Worm (Caenorhabditis elegans) whole organism, L1 larva: Measurements from ENCODE around the gene srh-276.

Source experiments
- C34B4.2 ChIP-seq: sonication (generic microtip); optimal IDR thresholded peaks from 2 replicates; lab custom pipeline; 2017; ENCODE audit warnings: mild to moderate bottlenecking, missing genetic modification characterization, missing compliant biosample characterization
- F16B12.6 ChIP-seq: fragments of 150-350 bp; optimal IDR thresholded peaks from 2 replicates; lab custom pipeline; 2014; ENCODE audit warnings: missing biosample characterization, missing genetic modification characterization
- Y116A8C.19 ChIP-seq: sonication (generic microtip); optimal IDR thresholded peaks from 2 replicates; lab custom pipeline; 2016; ENCODE audit warnings: missing compliant biosample characterization, missing genetic modification characterization, borderline replicate concordance
- ama-1 ChIP-seq: fragments of 150-350 bp; optimal IDR thresholded peaks from 2 replicates; lab custom pipeline; 2014
- blmp-1 ChIP-seq: fragments of 150-350 bp; optimal IDR thresholded peaks from 2 replicates; lab custom pipeline; 2014; ENCODE audit warnings: missing biosample characterization, missing genetic modification characterization
- ceh-63 ChIP-seq: fragments of 200-800 bp; sonication (Bioruptor generic); optimal IDR thresholded peaks from 2 replicates; lab custom pipeline; 2018; ENCODE audit warnings: mild to moderate bottlenecking, missing genetic modification characterization, missing compliant biosample characterization
- ceh-82 ChIP-seq, 3 experiments: fragments of 150-350 bp in 1 of 3; sonication (generic microtip) in 2 of 3; optimal IDR thresholded peaks; 2 replicates each; lab custom pipeline; 2014 to 2017; ENCODE audit warnings: missing biosample characterization in 3 of 3, missing genetic modification characterization in 3 of 3
- ceh-90 ChIP-seq: sonication (generic microtip); optimal IDR thresholded peaks from 2 replicates; lab custom pipeline; 2016; ENCODE audit warnings: missing genetic modification characterization, missing compliant biosample characterization
- ces-1 ChIP-seq: fragments of 150-350 bp; optimal IDR thresholded peaks from 2 replicates; lab custom pipeline; 2014; ENCODE audit warnings: missing biosample characterization, missing genetic modification reagents, missing genetic modification characterization
- dsc-1 ChIP-seq: sonication (generic microtip); optimal IDR thresholded peaks from 2 replicates; lab custom pipeline; 2016; ENCODE audit warnings: mild to moderate bottlenecking, missing genetic modification characterization, missing compliant biosample characterization
- efl-1 ChIP-seq, 4 experiments: fragments of 150-350 bp; optimal IDR thresholded peaks in 3 of 4; peaks in 1 of 4; 1 replicate in 1 of 4; 2 replicates in 3 of 4; lab custom pipeline; 2014; ENCODE audit warnings: missing biosample characterization in 2 of 4, missing genetic modification characterization in 2 of 4, missing genetic modification reagents in 2 of 4
- efl-3 ChIP-seq: fragments of 200-800 bp; sonication (Bioruptor generic); optimal IDR thresholded peaks from 2 replicates; lab custom pipeline; 2018; ENCODE audit warnings: mild to moderate bottlenecking, missing genetic modification characterization, missing compliant biosample characterization
- egl-27 ChIP-seq, 2 experiments: fragments of 150-350 bp in 1 of 2; sonication (generic microtip); optimal IDR thresholded peaks; 3 replicates each; lab custom pipeline; 2017 to 2018; ENCODE audit warnings: missing biosample characterization in 2 of 2, missing genetic modification characterization in 2 of 2, missing genetic modification reagents in 2 of 2
- elt-3 ChIP-seq, 6 experiments: fragments of 150-350 bp in 1 of 6; sonication (generic microtip); optimal IDR thresholded peaks; 2 replicates each; lab custom pipeline; 2017 to 2018; ENCODE audit warnings: missing biosample characterization in 6 of 6, missing genetic modification characterization in 6 of 6, inconsistent platforms in 1 of 6
- ets-5 ChIP-seq: fragments of 200-800 bp; sonication (Bioruptor generic); IDR thresholded peaks from 2 replicates; pipeline ENCODE4 v1.3.6; 2022; ENCODE audit warnings: missing genetic modification characterization, missing compliant biosample characterization
- fkh-8 ChIP-seq: sonication (generic microtip); optimal IDR thresholded peaks from 2 replicates; lab custom pipeline; 2016; ENCODE audit warnings: mild to moderate bottlenecking, missing genetic modification characterization, missing compliant biosample characterization
- grh-1 ChIP-seq: fragments of 200-800 bp; sonication (Bioruptor generic); IDR thresholded peaks from 2 replicates; pipeline ENCODE4 v1.3.6; 2022; ENCODE audit warnings: missing genetic modification reagents, missing genetic modification characterization, missing compliant biosample characterization
- hlh-17 ChIP-seq: fragments of 200-800 bp; sonication (Bioruptor generic); optimal IDR thresholded peaks from 2 replicates; lab custom pipeline; 2018; ENCODE audit warnings: missing genetic modification characterization, mild to moderate bottlenecking, missing compliant biosample characterization, moderate library complexity, borderline replicate concordance
- irx-1 ChIP-seq: sonication (generic microtip); optimal IDR thresholded peaks from 2 replicates; lab custom pipeline; 2016; ENCODE audit warnings: missing genetic modification characterization, missing compliant biosample characterization
- jun-1 ChIP-seq: fragments of 150-350 bp; optimal IDR thresholded peaks from 2 replicates; lab custom pipeline; 2014; ENCODE audit warnings: missing biosample characterization, missing genetic modification reagents, missing genetic modification characterization
- lin-13 ChIP-seq: fragments of 150-350 bp; optimal IDR thresholded peaks from 2 replicates; lab custom pipeline; 2014; ENCODE audit warnings: missing biosample characterization, missing genetic modification reagents, missing genetic modification characterization
- lin-15B ChIP-seq: fragments of 150-350 bp; sonication (generic microtip); optimal IDR thresholded peaks from 3 replicates; lab custom pipeline; 2014; ENCODE audit warnings: missing biosample characterization, missing genetic modification characterization
- lin-35 ChIP-seq, 2 experiments: fragments of 150-350 bp; optimal IDR thresholded peaks; 2 replicates each; lab custom pipeline; 2014; ENCODE audit warnings: missing biosample characterization in 2 of 2, missing genetic modification characterization in 2 of 2, missing genetic modification reagents in 2 of 2
- lin-39 ChIP-seq: fragments of 150-350 bp; optimal IDR thresholded peaks from 2 replicates; lab custom pipeline; 2014; ENCODE audit warnings: missing biosample characterization, missing genetic modification reagents, missing genetic modification characterization
- lsy-2 ChIP-seq, 2 experiments: fragments of 150-350 bp; optimal IDR thresholded peaks; 2 replicates each; lab custom pipeline; 2014; ENCODE audit warnings: missing biosample characterization in 2 of 2, missing genetic modification characterization in 2 of 2
- mab-9 ChIP-seq: fragments of 200-800 bp; sonication (Bioruptor generic); IDR thresholded peaks from 2 replicates; pipeline ENCODE4 v1.3.6; 2022; ENCODE audit warnings: missing genetic modification reagents, missing genetic modification characterization, missing compliant biosample characterization
- mdl-1 ChIP-seq, 2 experiments: fragments of 150-350 bp; optimal IDR thresholded peaks; 2 replicates each; lab custom pipeline; 2014 to 2017; ENCODE audit warnings: missing biosample characterization in 2 of 2, missing genetic modification characterization in 2 of 2, inconsistent platforms in 1 of 2
- mef-2 ChIP-seq: fragments of 150-350 bp; optimal IDR thresholded peaks from 2 replicates; lab custom pipeline; 2014; ENCODE audit warnings: missing biosample characterization, missing genetic modification characterization
- mep-1 ChIP-seq: fragments of 150-350 bp; optimal IDR thresholded peaks from 2 replicates; lab custom pipeline; 2014; ENCODE audit warnings: missing biosample characterization, missing genetic modification characterization
- nhr-11 ChIP-seq: fragments of 150-350 bp; optimal IDR thresholded peaks from 2 replicates; lab custom pipeline; 2014; ENCODE audit warnings: missing biosample characterization, missing genetic modification characterization
- nhr-12 ChIP-seq: sonication (generic microtip); optimal IDR thresholded peaks from 2 replicates; lab custom pipeline; 2017; ENCODE audit warnings: missing biosample characterization, missing genetic modification characterization
- nhr-237 ChIP-seq: fragments of 150-350 bp; optimal IDR thresholded peaks from 2 replicates; lab custom pipeline; 2014; ENCODE audit warnings: missing biosample characterization, missing genetic modification characterization
- nhr-71 ChIP-seq: sonication (generic microtip); optimal IDR thresholded peaks from 2 replicates; lab custom pipeline; 2016; ENCODE audit warnings: mild to moderate bottlenecking, missing genetic modification characterization, moderate library complexity, missing compliant biosample characterization
- nhr-76 ChIP-seq: sonication (generic microtip); optimal IDR thresholded peaks from 2 replicates; lab custom pipeline; 2017; ENCODE audit warnings: missing biosample characterization, missing genetic modification characterization
- nhr-77 ChIP-seq: fragments of 150-350 bp; optimal IDR thresholded peaks from 2 replicates; lab custom pipeline; 2014; ENCODE audit warnings: missing biosample characterization, missing genetic modification characterization
- nhr-85 ChIP-seq: sonication (generic microtip); peaks from one replicate; lab custom pipeline; 2016; ENCODE audit warnings: missing genetic modification characterization, inconsistent platforms, missing compliant biosample characterization
- nhr-90 ChIP-seq: sonication (generic microtip); optimal IDR thresholded peaks from 2 replicates; lab custom pipeline; 2016; ENCODE audit warnings: mild to moderate bottlenecking, missing genetic modification characterization, missing compliant biosample characterization; ENCODE audit not compliant: poor library complexity
- pax-3 ChIP-seq: fragments of 200-800 bp; sonication (Bioruptor generic); optimal IDR thresholded peaks from 2 replicates; lab custom pipeline; 2018; ENCODE audit warnings: mild to moderate bottlenecking, missing genetic modification characterization, moderate library complexity, missing compliant biosample characterization
- pqm-1 ChIP-seq: sonication (generic microtip); optimal IDR thresholded peaks from 3 replicates; lab custom pipeline; 2017; ENCODE audit warnings: missing biosample characterization, missing genetic modification characterization
- rnt-1 ChIP-seq: sonication (generic microtip); optimal IDR thresholded peaks from 2 replicates; lab custom pipeline; 2016; ENCODE audit warnings: mild to moderate bottlenecking, missing genetic modification characterization, moderate library complexity, missing compliant biosample characterization
- snpc-4 ChIP-seq: fragments of 150-350 bp; optimal IDR thresholded peaks from 2 replicates; lab custom pipeline; 2014; ENCODE audit warnings: missing biosample characterization, missing genetic modification characterization
- sox-4 ChIP-seq: sonication (generic microtip); optimal IDR thresholded peaks from 2 replicates; lab custom pipeline; 2016; ENCODE audit warnings: missing genetic modification characterization, missing compliant biosample characterization
- tbx-2 ChIP-seq: sonication (generic microtip); optimal IDR thresholded peaks from 2 replicates; lab custom pipeline; 2016; ENCODE audit warnings: missing genetic modification characterization, missing compliant biosample characterization
- unc-130 ChIP-seq: fragments of 150-350 bp; optimal IDR thresholded peaks from 2 replicates; lab custom pipeline; 2017; ENCODE audit warnings: missing biosample characterization, missing genetic modification characterization, inconsistent platforms
- unc-62 ChIP-seq: fragments of 150-350 bp; optimal IDR thresholded peaks from 2 replicates; lab custom pipeline; 2014; ENCODE audit warnings: missing biosample characterization, missing genetic modification reagents, missing genetic modification characterization
- unc-98 ChIP-seq: fragments of 200-800 bp; sonication (Bioruptor generic); IDR thresholded peaks from 2 replicates; pipeline ENCODE4 v1.3.6; 2022; ENCODE audit warnings: missing genetic modification characterization, missing compliant biosample characterization
- vab-15 ChIP-seq: sonication (generic microtip); optimal IDR thresholded peaks from 2 replicates; lab custom pipeline; 2017; ENCODE audit warnings: missing genotype, mild to moderate bottlenecking, missing genetic modification characterization, missing compliant biosample characterization
- xbp-1 ChIP-seq: sonication (generic microtip); optimal IDR thresholded peaks from 2 replicates; lab custom pipeline; 2016; ENCODE audit warnings: missing genetic modification characterization, missing compliant biosample characterization
- zag-1 ChIP-seq: fragments of 150-350 bp; optimal IDR thresholded peaks from 2 replicates; lab custom pipeline; 2014; ENCODE audit warnings: missing biosample characterization, missing genetic modification characterization
- zip-4 ChIP-seq: fragments of 200-800 bp; sonication (Bioruptor generic); optimal IDR thresholded peaks from 2 replicates; lab custom pipeline; 2018; ENCODE audit warnings: mild to moderate bottlenecking, missing genetic modification characterization, moderate library complexity, missing compliant biosample characterization
- ztf-11 ChIP-seq, 2 experiments: sonication (generic microtip); optimal IDR thresholded peaks; 2 replicates each; lab custom pipeline; 2016 to 2017; ENCODE audit warnings: missing genetic modification characterization in 2 of 2, missing biosample characterization in 1 of 2, missing compliant biosample characterization in 1 of 2
- ztf-4 ChIP-seq: fragments of 150-350 bp; optimal IDR thresholded peaks from 2 replicates; lab custom pipeline; 2014; ENCODE audit warnings: missing biosample characterization, missing genetic modification characterization

The srh-276 gene

ce11 chrV:15563985-15564384 lies 34.8 kb downstream of the srh-276 start (continued):
- TF ChIP-seq lin-35 (GFP tag; optimal IDR thresholded peaks at IDR 0.05; lab: Kevin White, UChicago) (peak in 1 of 2 experiments; percentile 78), unc-62 (no peak), ceh-63 (GFP tag; lab: Kevin White, UChicago) (no peak), lin-13 (GFP tag; lab: Kevin White, UChicago) (no peak), ets-5 (GFP tag; lab: Robert Waterston, UW) (no peak), egl-27 (tag; optimal IDR thresholded peaks at IDR 0.05; lab: Kevin White, UChicago) (no peak), mab-9 (no peak), snpc-4 (tag; lab: Kevin White, UChicago) (no peak), Y116A8C.19 (no peak), unc-98 (GFP tag; lab: Robert Waterston, UW) (no peak), mef-2 (tag; lab: Kevin White, UChicago) (no peak), lsy-2 (tag; optimal IDR thresholded peaks at IDR 0.05; lab: Kevin White, UChicago) (peak; percentile 36 to 48), nhr-71 (tag; lab: Kevin White, UChicago) (peak; percentile 86), sox-4 (tag; lab: Kevin White, UChicago) (no peak), zip-4 (GFP tag; lab: Kevin White, UChicago) (no peak), ces-1 (GFP tag; lab: Kevin White, UChicago) (no peak), unc-130 (tag; lab: Kevin White, UChicago) (peak; percentile 52), nhr-76 (tag; lab: Kevin White, UChicago) (no peak), rnt-1 (tag; lab: Kevin White, UChicago) (peak; percentile 87), nhr-85 (tag; lab: Kevin White, UChicago) (peak; percentile 45), ceh-90 (tag; lab: Kevin White, UChicago) (no peak), tbx-2 (tag; lab: Kevin White, UChicago) (peak; percentile 45), xbp-1 (peak; percentile 7), zag-1 (no peak), nhr-90 (tag; lab: Kevin White, UChicago) (peak; percentile 35), mep-1 (tag; lab: Kevin White, UChicago) (no peak), lin-15B (tag; lab: Kevin White, UChicago) (no peak), efl-1 (optimal IDR thresholded peaks at IDR 0.05; lab: Kevin White, UChicago) (peak in 1 of 2 experiments; percentile 35), efl-1 (GFP tag; optimal IDR thresholded peaks at IDR 0.05 in 1 of 2; lab: Kevin White, UChicago) (peak; percentile 23 to 82), nhr-12 (no peak), dsc-1 (tag; lab: Kevin White, UChicago) (no peak), irx-1 (tag; lab: Kevin White, UChicago) (no peak), lin-39 (tag; lab: Kevin White, UChicago) (peak; percentile 47), nhr-11 (tag; lab: Kevin White, UChicago) (no peak), jun-1 (no peak), C34B4.2 (tag; lab: Kevin White, UChicago) (no peak), mdl-1 (tag; optimal IDR thresholded peaks at IDR 0.05; lab: Kevin White, UChicago) (peak in 1 of 2 experiments; percentile 70), vab-15 (no peak), ceh-82 (tag; optimal IDR thresholded peaks at IDR 0.05; lab: Kevin White, UChicago) (no peak)
- TF ChIP-seq, all 84 proteins: peak for 25

- peak; percentile 66 for TF ChIP-seq pqm-1 (tag; lab: Kevin White, UChicago)
- TF ChIP-seq nhr-12 = no peak
- TF ChIP-seq grh-1 = no peak
- TF ChIP-seq nhr-237 = no peak
- TF ChIP-seq ztf-4 (tag; lab: Kevin White, UChicago) = peak; percentile 73
- peak in 3 of 6 experiments; percentile 12 to 93 (median 70) for TF ChIP-seq elt-3 (tag; optimal IDR thresholded peaks at IDR 0.05; lab: Kevin White, UChicago)
- peak; percentile 7 for TF ChIP-seq pax-3 (tag; lab: Kevin White, UChicago)
- peak; percentile 17 for TF ChIP-seq nhr-77
- TF ChIP-seq zip-4 (GFP tag; lab: Kevin White, UChicago) = no peak
- TF ChIP-seq F16B12.6 (tag; lab: Kevin White, UChicago) = no peak
- TF ChIP-seq ztf-11 (tag; optimal IDR thresholded peaks at IDR 0.05; lab: Kevin White, UChicago) = peak in 1 of 2 experiments; percentile 48
- no peak for TF ChIP-seq hlh-17 (GFP tag; lab: Kevin White, UChicago)
- peak; percentile 53 to 65 for TF ChIP-seq efl-1 (optimal IDR thresholded peaks at IDR 0.05; lab: Kevin White, UChicago)
- peak; percentile 60 to 96 for TF ChIP-seq efl-1 (GFP tag; optimal IDR thresholded peaks at IDR 0.05 in 1 of 2; lab: Kevin White, UChicago)
- peak; percentile 62 for TF ChIP-seq blmp-1
- peak; percentile 36 for TF ChIP-seq snpc-4 (tag; lab: Kevin White, UChicago)
- peak; percentile 39 for TF ChIP-seq fkh-8 (tag; lab: Kevin White, UChicago)
- TF ChIP-seq efl-3 = no peak
- peak; percentile 43 for TF ChIP-seq ama-1 (lab: Kevin White, UChicago)
Observed at ce11 chrV:15566511-15567178, 37.5 kb downstream of the srh-276 start.
